Worm (Caenorhabditis elegans): ENCODE results near the gene srw-107.

- TF ChIP-seq nhr-80 (tag; optimal IDR thresholded peaks at IDR 0.05) (no peak), hsf-1 (GFP tag; IDR thresholded peaks at IDR 0.05) (no peak), efl-1 (GFP tag; optimal IDR thresholded peaks at IDR 0.05) (no peak), unc-130 (GFP tag; optimal IDR thresholded peaks at IDR 0.05) (no peak), let-607 (tag; optimal IDR thresholded peaks at IDR 0.05) (no peak), chd-7 (tag; optimal IDR thresholded peaks at IDR 0.05) (no peak), attf-3 (GFP tag; conservative IDR thresholded peaks at IDR 0.05) (no peak)
Measured at ce11 chrV:512420-512819, 9.0 kb downstream of the srw-107 start, which contains the start of gene srh-37.

Measured in whole organism, young adult.